Fruit fly (Drosophila melanogaster) whole organism: ENCODE measurements around the gene CG13114.

Source experiments
- CG8478 ChIP-seq: fragments of >200 bp; optimal IDR thresholded peaks from 2 replicates; lab custom pipeline; 2018; ENCODE audit warnings: inconsistent platforms
- Dll ChIP-seq: fragments of >200 bp; optimal IDR thresholded peaks from 2 replicates; lab custom pipeline; 2017
- EcR ChIP-seq, 2 experiments: fragments of >200 bp; optimal IDR thresholded peaks; 2 replicates each; lab custom pipeline; 2017; ENCODE audit warnings: missing biosample characterization in 2 of 2, missing genetic modification characterization in 2 of 2, missing genetic modification reagents in 2 of 2
- pan ChIP-seq: fragments of >200 bp; optimal IDR thresholded peaks from 2 replicates; lab custom pipeline; 2017
- psq ChIP-seq: fragments of >200 bp; optimal IDR thresholded peaks from 2 replicates; lab custom pipeline; 2017
- usp ChIP-seq: fragments of >200 bp; optimal IDR thresholded peaks from 2 replicates; lab custom pipeline; 2017; ENCODE audit warnings: missing biosample characterization, missing genetic modification characterization, mixed read lengths

- TF ChIP-seq pan (lab: Kevin White, UChicago) (no peak), psq (lab: Kevin White, UChicago) (no peak), EcR (GFP tag; optimal IDR thresholded peaks at IDR 0.05; lab: Kevin White, UChicago) (no peak), CG8478 (lab: Kevin White, UChicago) (no peak), Dll (lab: Kevin White, UChicago) (no peak), usp (GFP tag; lab: Kevin White, UChicago) (no peak)
Observed at dm6 chr2L:9581582-9581981, 36.0 kb downstream of the CG13114 start, which contains the start of gene gcm.
